Fruit fly (Drosophila melanogaster): ENCODE results near the gene mthl14.

Gene mthl14

dm6 chr3L:224004-224951 is 23.0 kb upstream of the mthl14 start (continued):
- TF ChIP-seq achi (GFP tag; optimal IDR thresholded peaks at IDR 0.05) (no peak), Sox15 (GFP tag; optimal IDR thresholded peaks at IDR 0.05) (no peak), CG1621 (tag; optimal IDR thresholded peaks at IDR 0.05) (peak; percentile 62), fkh (GFP tag; optimal IDR thresholded peaks at IDR 0.05) (peak; percentile 4), Gug (GFP tag; IDR thresholded peaks at IDR 0.05) (no peak), CG3919 (GFP tag; optimal IDR thresholded peaks at IDR 0.05) (no peak), CG6276 (GFP tag; optimal IDR thresholded peaks at IDR 0.05) (no peak), CG6163 (GFP tag; IDR thresholded peaks at IDR 0.05) (peak; percentile 39; the same call in 1 of the 3 replicates), Lpt (GFP tag; optimal IDR thresholded peaks at IDR 0.05) (no peak), CG11902 (GFP tag; optimal IDR thresholded peaks at IDR 0.05) (no peak)

dm6 chr3L:225120-225519 is 22.2 kb upstream of the mthl14 start:
- TF ChIP-seq dac (GFP tag; optimal IDR thresholded peaks at IDR 0.05), result no peak
- TF ChIP-seq Eip93F (GFP tag; optimal IDR thresholded peaks at IDR 0.05), result peak; percentile 12
- TF ChIP-seq CG15336 (GFP tag; IDR thresholded peaks at IDR 0.05), result 0 out of 2 replicates have a peak, but pooled peaks have one; percentile 14
- TF ChIP-seq fd85E (GFP tag; optimal IDR thresholded peaks at IDR 0.05), result no peak
- TF ChIP-seq CG7368 (GFP tag; optimal IDR thresholded peaks at IDR 0.05), result no peak
- no peak for TF ChIP-seq Eip78C (GFP tag)
- no peak for TF ChIP-seq ss (GFP tag; optimal IDR thresholded peaks at IDR 0.05)
- TF ChIP-seq svp (GFP tag), result peak; percentile 42
- TF ChIP-seq achi (GFP tag; optimal IDR thresholded peaks at IDR 0.05), result no peak
- no peak for TF ChIP-seq pdm3 (GFP tag; optimal IDR thresholded peaks at IDR 0.05)
- peak; percentile 6 for TF ChIP-seq vri (GFP tag; optimal IDR thresholded peaks at IDR 0.05)

- TF ChIP-seq Eip78C (GFP tag) (no peak), svp (GFP tag) (no peak), CG8319 (GFP tag; optimal IDR thresholded peaks at IDR 0.05) (no peak), salr (GFP tag; optimal IDR thresholded peaks at IDR 0.05) (no peak), CG11902 (GFP tag; optimal IDR thresholded peaks at IDR 0.05) (no peak), CG16779 (tag; optimal IDR thresholded peaks at IDR 0.05) (no peak)
Observed at dm6 chr3L:231504-231903, 15.8 kb upstream of the mthl14 start, which contains the start of gene CG42846. CG42846 (minus strand) TSS chr3L:231604.

DNA sequence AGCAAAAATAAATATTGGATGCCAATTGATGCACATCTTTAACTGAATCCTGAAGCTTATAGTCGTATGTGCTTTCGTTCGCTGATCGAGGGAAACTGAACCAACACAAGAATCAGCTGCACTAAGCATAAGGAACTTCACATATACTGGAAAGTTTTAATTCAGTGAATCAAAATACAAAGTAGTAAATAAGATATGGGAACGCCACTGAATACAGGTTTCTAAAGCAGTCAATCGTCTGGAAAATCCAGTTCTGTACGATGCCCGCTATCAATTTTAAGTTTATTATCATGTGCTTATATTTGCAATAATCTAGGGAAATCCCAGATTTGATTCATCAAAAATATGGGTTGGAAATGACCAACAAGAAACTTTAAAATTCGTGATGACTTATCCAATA is 15.0 kb upstream of the mthl14 start, which contains the start of gene CG34454:
Gene CG34454, minus strand, starts transcription at position 84 of the 400 bp plus-strand sequence.
- no peak for TF ChIP-seq CG11902 (GFP tag; optimal IDR thresholded peaks at IDR 0.05)
- no peak for TF ChIP-seq Sox102F (GFP tag; optimal IDR thresholded peaks at IDR 0.05)
- peak; percentile 92 for TF ChIP-seq dsx (GFP tag; optimal IDR thresholded peaks at IDR 0.05; ENCODE audit: poor library complexity, severe bottlenecking)

DNA sequence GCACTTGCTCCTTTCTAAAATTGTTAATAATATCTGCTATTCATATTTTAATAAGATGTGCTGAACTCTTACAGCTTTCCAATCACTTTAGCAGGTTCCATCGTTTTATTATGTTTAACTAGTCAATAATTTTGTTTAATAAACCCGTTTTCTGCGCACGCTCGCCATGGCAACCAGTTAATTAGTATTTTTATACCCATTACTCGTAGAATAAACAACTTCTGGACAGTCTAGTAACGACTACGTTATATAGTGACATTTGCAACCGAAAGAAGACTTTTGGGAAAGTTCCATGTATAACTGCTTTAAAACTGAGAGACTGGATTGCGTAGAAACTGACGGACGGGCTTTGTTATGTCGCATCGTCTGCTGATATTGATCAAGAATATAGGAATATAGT is 14.0 kb upstream of the mthl14 start, which contains the start of gene CG34453:
Gene CG34453, minus strand, starts transcription at position 101 of the 400 bp plus-strand sequence.
- no peak for TF ChIP-seq Blimp-1 (GFP tag; optimal IDR thresholded peaks at IDR 0.05)
- TF ChIP-seq topi (GFP tag; optimal IDR thresholded peaks at IDR 0.05), result no peak
- no peak for TF ChIP-seq CG7368 (GFP tag; optimal IDR thresholded peaks at IDR 0.05)
- no peak for TF ChIP-seq CG3919 (GFP tag; optimal IDR thresholded peaks at IDR 0.05)
- no peak for TF ChIP-seq eg (GFP tag; IDR thresholded peaks at IDR 0.05)
- no peak for TF ChIP-seq CG31627 (GFP tag; optimal IDR thresholded peaks at IDR 0.05)
- TF ChIP-seq CG4318 (GFP tag; optimal IDR thresholded peaks at IDR 0.05), result no peak
- TF ChIP-seq CG6792 (GFP tag; optimal IDR thresholded peaks at IDR 0.05), result no peak
- TF ChIP-seq CG9139 (GFP tag; optimal IDR thresholded peaks at IDR 0.05), result no peak
